Worm (Caenorhabditis elegans): ENCODE results near the gene F40G12.7.

ce11 chrV:14248654-14249053 is 25.7 kb upstream of the F40G12.7 start, which contains the start of gene K02E11.6:
- no peak for TF ChIP-seq ahr-1 (tag; optimal IDR thresholded peaks at IDR 0.05)
- no peak for TF ChIP-seq ets-4 (tag; optimal IDR thresholded peaks at IDR 0.05)
- TF ChIP-seq unc-42 (tag; optimal IDR thresholded peaks at IDR 0.05) = no peak
- TF ChIP-seq sdc-2 (tag; optimal IDR thresholded peaks at IDR 0.05) = no peak
- TF ChIP-seq syd-9 (tag; optimal IDR thresholded peaks at IDR 0.05) = no peak
- TF ChIP-seq npax-4 (tag; optimal IDR thresholded peaks at IDR 0.05) = no peak
